Worm (Caenorhabditis elegans) whole organism, L3 larva: ENCODE measurements around the gene F26F4.2.

Experiments used
- R02D3.7 ChIP-seq: fragments of 150-350 bp; optimal IDR thresholded peaks from 2 replicates; lab custom pipeline; 2014; ENCODE audit warnings: missing biosample characterization, missing genetic modification characterization
- ceh-16 ChIP-seq: sonication (generic microtip); optimal IDR thresholded peaks from 2 replicates; lab custom pipeline; 2017; ENCODE audit warnings: missing biosample characterization, missing genetic modification characterization
- ceh-82 ChIP-seq: fragments of 150-350 bp; optimal IDR thresholded peaks from 2 replicates; lab custom pipeline; 2014; ENCODE audit warnings: missing biosample characterization, missing genetic modification characterization
- daf-12 ChIP-seq: fragments of 150-350 bp; optimal IDR thresholded peaks from 2 replicates; lab custom pipeline; 2014; ENCODE audit warnings: missing biosample characterization, missing genetic modification reagents, missing genetic modification characterization
- egl-27 ChIP-seq: sonication (generic microtip); optimal IDR thresholded peaks from 4 replicates; lab custom pipeline; 2017; ENCODE audit warnings: missing biosample characterization, missing genetic modification reagents, missing genetic modification characterization
- elt-1 ChIP-seq: fragments of 150-350 bp; optimal IDR thresholded peaks from 2 replicates; lab custom pipeline; 2014; ENCODE audit warnings: missing biosample characterization, missing genetic modification characterization
- elt-2 ChIP-seq: sonication (generic microtip); optimal IDR thresholded peaks from 2 replicates; lab custom pipeline; 2016; ENCODE audit warnings: missing genetic modification reagents, mild to moderate bottlenecking, missing genetic modification characterization, missing compliant biosample characterization
- nhr-11 ChIP-seq: fragments of 150-350 bp; optimal IDR thresholded peaks from 2 replicates; lab custom pipeline; 2014; ENCODE audit warnings: missing biosample characterization, missing genetic modification characterization
- nhr-237 ChIP-seq: fragments of 150-350 bp; optimal IDR thresholded peaks from 2 replicates; lab custom pipeline; 2014; ENCODE audit warnings: missing biosample characterization, missing genetic modification characterization
- pha-4 ChIP-seq: fragments of 150-350 bp; optimal IDR thresholded peaks from 2 replicates; lab custom pipeline; 2014; ENCODE audit warnings: missing biosample characterization, missing genetic modification reagents, missing genetic modification characterization
- unc-62 ChIP-seq: fragments of 150-350 bp; sonication (generic microtip); optimal IDR thresholded peaks from 4 replicates; lab custom pipeline; 2014; ENCODE audit warnings: missing biosample characterization, missing genetic modification reagents, missing genetic modification characterization
- ztf-11 ChIP-seq: fragments of 150-350 bp; optimal IDR thresholded peaks from 2 replicates; lab custom pipeline; 2014; ENCODE audit warnings: missing biosample characterization, missing genetic modification characterization

- TF ChIP-seq ceh-82 (tag; lab: Kevin White, UChicago) (no peak), ceh-16 (tag; lab: Kevin White, UChicago) (no peak), R02D3.7 (no peak), pha-4 (no peak), unc-62 (GFP tag; lab: Kevin White, UChicago) (no peak), egl-27 (tag; lab: Kevin White, UChicago) (no peak), elt-2 (no peak), nhr-237 (no peak), elt-1 (tag; lab: Kevin White, UChicago) (no peak), ztf-11 (no peak), nhr-11 (no peak), daf-12 (no peak)
These were observed 33.2 kb downstream of the F26F4.2 start, which contains the start of gene ntl-9 for ce11 chrIII:4944213-4944612.
